Worm (Caenorhabditis elegans) whole organism, L4/young adult: ENCODE results near the gene T22D1.5.

Source experiments
- W03F9.2 ChIP-seq: fragments of 150-350 bp; optimal IDR thresholded peaks from 2 replicates; lab custom pipeline; 2014; ENCODE audit warnings: missing biosample characterization, missing genetic modification characterization
- dao-5 ChIP-seq: sonication (generic microtip); optimal IDR thresholded peaks from 2 replicates; lab custom pipeline; 2016; ENCODE audit warnings: missing genotype, missing genetic modification characterization, moderate library complexity, missing compliant biosample characterization
- him-1 ChIP-seq: sonication (generic microtip); optimal IDR thresholded peaks from 2 replicates; lab custom pipeline; 2016; ENCODE audit warnings: missing genotype, missing genetic modification reagents, missing genetic modification characterization, missing compliant biosample characterization

DNA sequence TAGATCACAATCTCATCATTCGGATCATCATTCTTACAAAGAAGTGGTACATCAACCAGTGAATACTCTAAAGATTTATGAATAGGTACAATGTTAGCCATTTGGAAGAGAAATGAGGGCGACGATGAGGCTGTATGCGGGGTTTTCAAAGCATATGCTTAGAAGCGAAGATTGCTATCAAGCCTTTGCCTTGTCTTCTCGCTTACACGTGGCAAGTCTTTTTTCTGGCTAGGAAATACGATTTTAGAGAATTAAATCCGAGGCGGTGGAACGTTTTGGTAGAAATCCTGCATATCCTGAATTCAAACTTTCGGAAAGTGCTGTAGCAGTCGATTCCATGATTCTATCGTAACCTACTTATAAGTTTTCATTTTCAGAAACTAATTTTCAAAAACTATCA, 16.3 kb downstream of the T22D1.5 start, which contains the start of gene T22D1.18:
- TF ChIP-seq him-1 (tag; lab: Kevin White, UChicago), result no peak
- no peak for TF ChIP-seq W03F9.2
- no peak for TF ChIP-seq dao-5
